Worm (Caenorhabditis elegans) whole organism, L1 larva: ENCODE data around the gene Y54G2A.11.

Source experiments
- C16A3.4 ChIP-seq: fragments of 150-350 bp; optimal IDR thresholded peaks from 2 replicates; lab custom pipeline; 2014; ENCODE audit warnings: missing biosample characterization, missing genetic modification characterization
- aha-1 ChIP-seq: fragments of 150-350 bp; optimal IDR thresholded peaks from 2 replicates; lab custom pipeline; 2014; ENCODE audit warnings: missing biosample characterization, missing genetic modification characterization
- aly-2 ChIP-seq: fragments of 150-350 bp; optimal IDR thresholded peaks from 2 replicates; lab custom pipeline; 2014; ENCODE audit warnings: missing biosample characterization, missing genetic modification characterization
- ama-1 ChIP-seq: fragments of 150-350 bp; optimal IDR thresholded peaks from 2 replicates; lab custom pipeline; 2014
- blmp-1 ChIP-seq: fragments of 150-350 bp; optimal IDR thresholded peaks from 2 replicates; lab custom pipeline; 2014; ENCODE audit warnings: missing biosample characterization, missing genetic modification characterization
- ceh-8 ChIP-seq: fragments of 200-800 bp; sonication (Bioruptor generic); optimal IDR thresholded peaks from 2 replicates; lab custom pipeline; 2018; ENCODE audit warnings: mild to moderate bottlenecking, missing genetic modification characterization, moderate library complexity, missing compliant biosample characterization
- ceh-82 ChIP-seq, 3 experiments: fragments of 150-350 bp in 1 of 3; sonication (generic microtip) in 2 of 3; optimal IDR thresholded peaks; 2 replicates each; lab custom pipeline; 2014 to 2017; ENCODE audit warnings: missing biosample characterization in 3 of 3, missing genetic modification characterization in 3 of 3
- ceh-88 ChIP-seq: fragments of 200-800 bp; sonication (Bioruptor generic); IDR thresholded peaks from 2 replicates; pipeline ENCODE4 v1.3.6; 2022; ENCODE audit warnings: missing genetic modification characterization, missing compliant biosample characterization
- dpl-1 ChIP-seq, 3 experiments: fragments of 150-350 bp in 2 of 3; sonication (generic microtip) in 1 of 3; optimal IDR thresholded peaks; 2 replicates each; lab custom pipeline; 2014 to 2017; ENCODE audit warnings: missing biosample characterization in 3 of 3, missing genetic modification characterization in 3 of 3, missing genetic modification reagents in 3 of 3
- efl-1 ChIP-seq, 4 experiments: fragments of 150-350 bp; optimal IDR thresholded peaks in 3 of 4; peaks in 1 of 4; 1 replicate in 1 of 4; 2 replicates in 3 of 4; lab custom pipeline; 2014; ENCODE audit warnings: missing biosample characterization in 2 of 4, missing genetic modification characterization in 2 of 4, missing genetic modification reagents in 2 of 4
- egl-13 ChIP-seq: sonication (generic microtip); optimal IDR thresholded peaks from 2 replicates; lab custom pipeline; 2016; ENCODE audit warnings: missing genotype, missing genetic modification reagents, missing genetic modification characterization, missing compliant biosample characterization
- egl-27 ChIP-seq, 2 experiments: fragments of 150-350 bp in 1 of 2; sonication (generic microtip); optimal IDR thresholded peaks; 3 replicates each; lab custom pipeline; 2017 to 2018; ENCODE audit warnings: missing biosample characterization in 2 of 2, missing genetic modification characterization in 2 of 2, missing genetic modification reagents in 2 of 2
- elt-2 ChIP-seq: sonication (generic microtip); optimal IDR thresholded peaks from 2 replicates; lab custom pipeline; 2016; ENCODE audit warnings: missing genetic modification characterization, mild to moderate bottlenecking, inconsistent platforms, missing compliant biosample characterization, missing genetic modification reagents
- elt-3 ChIP-seq, 6 experiments: fragments of 150-350 bp in 1 of 6; sonication (generic microtip); optimal IDR thresholded peaks; 2 replicates each; lab custom pipeline; 2017 to 2018; ENCODE audit warnings: missing biosample characterization in 6 of 6, missing genetic modification characterization in 6 of 6, inconsistent platforms in 1 of 6
- ets-5 ChIP-seq: fragments of 200-800 bp; sonication (Bioruptor generic); IDR thresholded peaks from 2 replicates; pipeline ENCODE4 v1.3.6; 2022; ENCODE audit warnings: missing genetic modification characterization, missing compliant biosample characterization
- fkh-10 ChIP-seq: sonication (generic microtip); optimal IDR thresholded peaks from 2 replicates; lab custom pipeline; 2017; ENCODE audit warnings: missing biosample characterization, missing genetic modification reagents, missing genetic modification characterization
- fkh-8 ChIP-seq: sonication (generic microtip); optimal IDR thresholded peaks from 2 replicates; lab custom pipeline; 2016; ENCODE audit warnings: mild to moderate bottlenecking, missing genetic modification characterization, missing compliant biosample characterization
- lin-14 ChIP-seq: fragments of 200-800 bp; sonication (Bioruptor generic); optimal IDR thresholded peaks from 2 replicates; lab custom pipeline; 2018; ENCODE audit warnings: mild to moderate bottlenecking, missing genetic modification characterization, moderate library complexity, missing compliant biosample characterization
- lin-15B ChIP-seq: fragments of 150-350 bp; sonication (generic microtip); optimal IDR thresholded peaks from 3 replicates; lab custom pipeline; 2014; ENCODE audit warnings: missing biosample characterization, missing genetic modification characterization
- lin-35 ChIP-seq, 2 experiments: fragments of 150-350 bp; optimal IDR thresholded peaks; 2 replicates each; lab custom pipeline; 2014; ENCODE audit warnings: missing biosample characterization in 2 of 2, missing genetic modification characterization in 2 of 2, missing genetic modification reagents in 2 of 2
- lir-3 ChIP-seq: sonication (generic microtip); optimal IDR thresholded peaks from 2 replicates; lab custom pipeline; 2016; ENCODE audit warnings: mild to moderate bottlenecking, missing genetic modification characterization, moderate library complexity, missing compliant biosample characterization; ENCODE audit not compliant: poor library complexity
- lsy-2 ChIP-seq, 2 experiments: fragments of 150-350 bp; optimal IDR thresholded peaks; 2 replicates each; lab custom pipeline; 2014; ENCODE audit warnings: missing biosample characterization in 2 of 2, missing genetic modification characterization in 2 of 2
- mdl-1 ChIP-seq, 2 experiments: fragments of 150-350 bp; optimal IDR thresholded peaks; 2 replicates each; lab custom pipeline; 2014 to 2017; ENCODE audit warnings: missing biosample characterization in 2 of 2, missing genetic modification characterization in 2 of 2, inconsistent platforms in 1 of 2
- mef-2 ChIP-seq: fragments of 150-350 bp; optimal IDR thresholded peaks from 2 replicates; lab custom pipeline; 2014; ENCODE audit warnings: missing biosample characterization, missing genetic modification characterization
- mep-1 ChIP-seq: fragments of 150-350 bp; optimal IDR thresholded peaks from 2 replicates; lab custom pipeline; 2014; ENCODE audit warnings: missing biosample characterization, missing genetic modification characterization
- nhr-12 ChIP-seq: sonication (generic microtip); optimal IDR thresholded peaks from 2 replicates; lab custom pipeline; 2017; ENCODE audit warnings: missing biosample characterization, missing genetic modification characterization
- nhr-19 ChIP-seq: fragments of 200-800 bp; sonication (Bioruptor generic); conservative IDR thresholded peaks from 2 replicates; pipeline ENCODE4 v1.3.6; 2022; ENCODE audit warnings: missing genetic modification characterization, missing compliant biosample characterization
- nhr-20 ChIP-seq: sonication (generic microtip); optimal IDR thresholded peaks from 2 replicates; lab custom pipeline; 2016; ENCODE audit warnings: mild to moderate bottlenecking, missing genetic modification characterization, missing compliant biosample characterization
- nhr-47 ChIP-seq: sonication (generic microtip); optimal IDR thresholded peaks from 2 replicates; lab custom pipeline; 2016; ENCODE audit warnings: mild to moderate bottlenecking, missing genetic modification characterization, moderate library complexity, missing compliant biosample characterization
- nhr-71 ChIP-seq: sonication (generic microtip); optimal IDR thresholded peaks from 2 replicates; lab custom pipeline; 2016; ENCODE audit warnings: mild to moderate bottlenecking, missing genetic modification characterization, moderate library complexity, missing compliant biosample characterization
- nhr-77 ChIP-seq: fragments of 150-350 bp; optimal IDR thresholded peaks from 2 replicates; lab custom pipeline; 2014; ENCODE audit warnings: missing biosample characterization, missing genetic modification characterization
- nhr-85 ChIP-seq: sonication (generic microtip); peaks from one replicate; lab custom pipeline; 2016; ENCODE audit warnings: missing genetic modification characterization, inconsistent platforms, missing compliant biosample characterization
- nhr-90 ChIP-seq: sonication (generic microtip); optimal IDR thresholded peaks from 2 replicates; lab custom pipeline; 2016; ENCODE audit warnings: mild to moderate bottlenecking, missing genetic modification characterization, missing compliant biosample characterization; ENCODE audit not compliant: poor library complexity
- pag-3 ChIP-seq: sonication (generic microtip); optimal IDR thresholded peaks from 2 replicates; lab custom pipeline; 2017; ENCODE audit warnings: missing genetic modification characterization, mild to moderate bottlenecking, missing compliant biosample characterization, antibody characterized with exemption, borderline replicate concordance; ENCODE audit not compliant: insufficient read depth
- rnt-1 ChIP-seq: sonication (generic microtip); optimal IDR thresholded peaks from 2 replicates; lab custom pipeline; 2016; ENCODE audit warnings: mild to moderate bottlenecking, missing genetic modification characterization, moderate library complexity, missing compliant biosample characterization
- snu-23 ChIP-seq: sonication (generic microtip); optimal IDR thresholded peaks from 2 replicates; lab custom pipeline; 2016; ENCODE audit warnings: missing genetic modification characterization, missing compliant biosample characterization
- sup-37 ChIP-seq: fragments of 200-800 bp; sonication (Bioruptor generic); optimal IDR thresholded peaks from 2 replicates; lab custom pipeline; 2018; ENCODE audit warnings: mild to moderate bottlenecking, missing genetic modification characterization, missing compliant biosample characterization
- swsn-7 ChIP-seq: sonication (generic microtip); optimal IDR thresholded peaks from 2 replicates; lab custom pipeline; 2016; ENCODE audit warnings: missing genetic modification characterization, missing compliant biosample characterization
- tbx-2 ChIP-seq: sonication (generic microtip); optimal IDR thresholded peaks from 2 replicates; lab custom pipeline; 2016; ENCODE audit warnings: missing genetic modification characterization, missing compliant biosample characterization
- tlp-1 ChIP-seq: fragments of 150-350 bp; optimal IDR thresholded peaks from 2 replicates; lab custom pipeline; 2014; ENCODE audit warnings: missing biosample characterization, missing genetic modification characterization
- unc-30 ChIP-seq: sonication (generic microtip); optimal IDR thresholded peaks from 2 replicates; lab custom pipeline; 2017; ENCODE audit warnings: missing biosample characterization, missing genetic modification characterization
- unc-98 ChIP-seq: fragments of 200-800 bp; sonication (Bioruptor generic); IDR thresholded peaks from 2 replicates; pipeline ENCODE4 v1.3.6; 2022; ENCODE audit warnings: missing genetic modification characterization, missing compliant biosample characterization
- ztf-11 ChIP-seq, 2 experiments: sonication (generic microtip); optimal IDR thresholded peaks; 2 replicates each; lab custom pipeline; 2016 to 2017; ENCODE audit warnings: missing genetic modification characterization in 2 of 2, missing biosample characterization in 1 of 2, missing compliant biosample characterization in 1 of 2
- ztf-4 ChIP-seq: fragments of 150-350 bp; optimal IDR thresholded peaks from 2 replicates; lab custom pipeline; 2014; ENCODE audit warnings: missing biosample characterization, missing genetic modification characterization

Y54G2A.11 gene

DNA sequence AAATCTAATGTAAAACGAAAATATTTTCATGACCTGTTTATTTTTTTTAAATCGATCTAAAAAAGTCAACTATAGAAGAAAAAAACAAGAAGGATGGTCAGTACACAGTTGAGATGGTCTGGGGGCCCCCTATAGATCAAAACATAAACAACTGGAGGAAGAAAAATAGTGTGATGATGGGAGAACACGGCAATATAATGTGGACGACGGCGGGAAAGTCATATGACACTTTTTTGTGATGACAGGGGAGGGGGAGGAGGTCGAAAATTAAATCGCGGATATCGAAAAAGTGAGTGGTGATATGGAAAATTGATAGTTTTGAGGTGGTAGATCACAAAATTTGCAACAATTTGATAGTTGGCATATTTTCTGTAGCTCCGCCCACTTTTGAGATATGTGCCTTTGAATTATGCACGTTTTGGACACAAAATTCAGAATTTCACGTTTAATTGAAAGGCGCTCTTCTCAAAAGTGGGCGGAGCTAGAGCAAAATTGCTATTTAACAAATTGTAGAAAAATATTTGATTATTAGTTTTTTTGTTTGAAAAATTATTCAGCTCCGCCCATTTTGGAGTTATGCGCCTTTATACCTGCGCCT is 1.9 kb upstream of the Y54G2A.11 start:
- TF ChIP-seq snu-23 (GFP tag; lab: Kevin White, UChicago) (peak; percentile 56), ceh-8 (GFP tag; lab: Kevin White, UChicago) (no peak), ceh-82 (tag; optimal IDR thresholded peaks at IDR 0.05; lab: Kevin White, UChicago) (no peak), nhr-47 (tag; lab: Kevin White, UChicago) (peak; percentile 42), lin-35 (GFP tag; optimal IDR thresholded peaks at IDR 0.05; lab: Kevin White, UChicago) (peak in 1 of 2 experiments; percentile 39), lin-15B (no peak), ceh-88 (GFP tag; lab: Robert Waterston, UW) (no peak), efl-1 (optimal IDR thresholded peaks at IDR 0.05; lab: Kevin White, UChicago) (no peak), efl-1 (GFP tag; optimal IDR thresholded peaks at IDR 0.05 in 1 of 2; lab: Kevin White, UChicago) (peak; percentile 11 to 64), aha-1 (tag; lab: Kevin White, UChicago) (no peak), ztf-11 (tag; optimal IDR thresholded peaks at IDR 0.05; lab: Kevin White, UChicago) (no peak), unc-30 (tag; lab: Kevin White, UChicago) (no peak), mef-2 (tag; lab: Kevin White, UChicago) (no peak), mdl-1 (tag; optimal IDR thresholded peaks at IDR 0.05; lab: Kevin White, UChicago) (peak in 1 of 2 experiments; percentile 25), blmp-1 (peak; percentile 86), elt-3 (tag; optimal IDR thresholded peaks at IDR 0.05; lab: Kevin White, UChicago) (peak in 2 of 6 experiments; percentile 23 to 64), ets-5 (GFP tag; lab: Robert Waterston, UW) (no peak), nhr-71 (peak; percentile 77), nhr-77 (no peak), tlp-1 (tag; lab: Kevin White, UChicago) (no peak), sup-37 (GFP tag; lab: Kevin White, UChicago) (peak; percentile 8), nhr-90 (tag; lab: Kevin White, UChicago) (peak; percentile 30), ztf-4 (tag; lab: Kevin White, UChicago) (no peak), aly-2 (tag; lab: Kevin White, UChicago) (no peak), nhr-20 (tag; lab: Kevin White, UChicago) (peak; percentile 57), mep-1 (peak; percentile 75), pag-3 (peak; percentile 14), lir-3 (tag; lab: Kevin White, UChicago) (no peak), C16A3.4 (peak; percentile 28), nhr-85 (tag; lab: Kevin White, UChicago) (peak; percentile 76), swsn-7 (peak; percentile 19), egl-27 (tag; optimal IDR thresholded peaks at IDR 0.05; lab: Kevin White, UChicago) (no peak), ama-1 (lab: Kevin White, UChicago) (peak; percentile 73), lin-14 (GFP tag; lab: Kevin White, UChicago) (peak; percentile 72), nhr-12 (tag; lab: Kevin White, UChicago) (no peak), rnt-1 (tag; lab: Kevin White, UChicago) (peak; percentile 22), dpl-1 (GFP tag; optimal IDR thresholded peaks at IDR 0.05; lab: Kevin White, UChicago) (peak in 2 of 3 experiments; percentile 3 to 22), tbx-2 (tag; lab: Kevin White, UChicago) (peak; percentile 30), nhr-19 (GFP tag; lab: Robert Waterston, UW) (peak; percentile 12), elt-2 (tag; lab: Kevin White, UChicago) (no peak), unc-98 (GFP tag; lab: Robert Waterston, UW) (no peak), fkh-8 (tag; lab: Kevin White, UChicago) (no peak), egl-13 (tag; lab: Kevin White, UChicago) (no peak), fkh-10 (GFP tag; lab: Kevin White, UChicago) (no peak), lsy-2 (tag; optimal IDR thresholded peaks at IDR 0.05; lab: Kevin White, UChicago) (peak in 1 of 2 experiments; percentile 17)
